Worm (Caenorhabditis elegans) whole organism, late embryonic: ENCODE results near the gene T19H5.7.

Experiments used
- F13H6.1 ChIP-seq: sonication (generic microtip); optimal IDR thresholded peaks from 2 replicates; lab custom pipeline; 2016; ENCODE audit warnings: missing genetic modification characterization, missing compliant biosample characterization
- K02D7.2 ChIP-seq: sonication (generic microtip); optimal IDR thresholded peaks from 2 replicates; lab custom pipeline; 2017; ENCODE audit warnings: mild to moderate bottlenecking, missing genetic modification characterization, missing compliant biosample characterization
- T23F11.4 ChIP-seq: fragments of 200-800 bp; sonication (Bioruptor generic); optimal IDR thresholded peaks from 2 replicates; lab custom pipeline; 2018; ENCODE audit warnings: mild to moderate bottlenecking, missing genetic modification characterization, missing compliant biosample characterization
- ahr-1 ChIP-seq: sonication (generic microtip); optimal IDR thresholded peaks from 2 replicates; lab custom pipeline; 2016; ENCODE audit warnings: missing genetic modification characterization, missing compliant biosample characterization
- ceh-18 ChIP-seq: sonication (generic microtip); optimal IDR thresholded peaks from 2 replicates; lab custom pipeline; 2016; ENCODE audit warnings: missing genetic modification characterization, missing compliant biosample characterization
- ceh-19 ChIP-seq: fragments of 200-800 bp; sonication (Bioruptor generic); optimal IDR thresholded peaks from 2 replicates; lab custom pipeline; 2018; ENCODE audit warnings: mild to moderate bottlenecking, missing genetic modification characterization, missing compliant biosample characterization
- ceh-31 ChIP-seq: sonication (generic microtip); optimal IDR thresholded peaks from 2 replicates; lab custom pipeline; 2016; ENCODE audit warnings: missing genetic modification characterization, missing compliant biosample characterization
- ceh-34 ChIP-seq: sonication (generic microtip); optimal IDR thresholded peaks from 2 replicates; lab custom pipeline; 2016; ENCODE audit warnings: mild to moderate bottlenecking, missing genetic modification characterization, missing compliant biosample characterization
- ceh-48 ChIP-seq: sonication (generic microtip); optimal IDR thresholded peaks from 2 replicates; lab custom pipeline; 2016; ENCODE audit warnings: missing genetic modification characterization, inconsistent platforms, missing compliant biosample characterization
- ceh-6 ChIP-seq: fragments of 200-800 bp; sonication (Bioruptor generic); optimal IDR thresholded peaks from 2 replicates; lab custom pipeline; 2018; ENCODE audit warnings: mild to moderate bottlenecking, missing genetic modification characterization, missing compliant biosample characterization
- ceh-9 ChIP-seq: sonication (generic microtip); optimal IDR thresholded peaks from 2 replicates; lab custom pipeline; 2016; ENCODE audit warnings: mild to moderate bottlenecking, missing genetic modification characterization, inconsistent platforms, missing compliant biosample characterization
- che-1 ChIP-seq: sonication (generic microtip); optimal IDR thresholded peaks from 2 replicates; lab custom pipeline; 2016; ENCODE audit warnings: mild to moderate bottlenecking, missing genetic modification characterization, missing compliant biosample characterization
- elt-4 ChIP-seq: sonication (generic microtip); optimal IDR thresholded peaks from 2 replicates; lab custom pipeline; 2016; ENCODE audit warnings: missing genetic modification characterization, missing compliant biosample characterization
- hlh-15 ChIP-seq: sonication (generic microtip); optimal IDR thresholded peaks from 2 replicates; lab custom pipeline; 2016; ENCODE audit warnings: missing genetic modification characterization, missing compliant biosample characterization
- hlh-6 ChIP-seq: sonication (generic microtip); optimal IDR thresholded peaks from 2 replicates; lab custom pipeline; 2016; ENCODE audit warnings: missing genotype, missing genetic modification characterization, missing compliant biosample characterization
- hlh-8 ChIP-seq: sonication (generic microtip); optimal IDR thresholded peaks from 2 replicates; lab custom pipeline; 2016; ENCODE audit warnings: missing genotype, missing genetic modification characterization, missing compliant biosample characterization
- mec-3 ChIP-seq: sonication (generic microtip); optimal IDR thresholded peaks from 2 replicates; lab custom pipeline; 2016; ENCODE audit warnings: borderline replicate concordance, missing genetic modification characterization, missing compliant biosample characterization
- pag-3 ChIP-seq: sonication (generic microtip); optimal IDR thresholded peaks from 2 replicates; lab custom pipeline; 2016; ENCODE audit warnings: missing compliant biosample characterization, missing genetic modification characterization, borderline replicate concordance
- pat-9 ChIP-seq: fragments of 200-800 bp; sonication (Bioruptor generic); optimal IDR thresholded peaks from 2 replicates; lab custom pipeline; 2018; ENCODE audit warnings: mild to moderate bottlenecking, missing genetic modification characterization, moderate library complexity, missing compliant biosample characterization
- pax-1 ChIP-seq: fragments of 150-350 bp; optimal IDR thresholded peaks from 2 replicates; lab custom pipeline; 2014; ENCODE audit warnings: missing biosample characterization, missing genetic modification characterization
- pha-2 ChIP-seq: sonication (generic microtip); optimal IDR thresholded peaks from 2 replicates; lab custom pipeline; 2017; ENCODE audit warnings: mild to moderate bottlenecking, missing genetic modification characterization, missing compliant biosample characterization
- ref-2 ChIP-seq: sonication (generic microtip); optimal IDR thresholded peaks from 2 replicates; lab custom pipeline; 2016; ENCODE audit warnings: missing genetic modification characterization, missing compliant biosample characterization
- sdc-2 ChIP-seq: sonication (generic microtip); optimal IDR thresholded peaks from 2 replicates; lab custom pipeline; 2016; ENCODE audit warnings: missing genotype, missing genetic modification characterization, missing compliant biosample characterization
- sox-2 ChIP-seq: fragments of 200-800 bp; sonication (Bioruptor generic); IDR thresholded peaks from 2 replicates; pipeline ENCODE4 v1.3.6; 2022; ENCODE audit warnings: missing genetic modification reagents, missing genetic modification characterization, missing compliant biosample characterization
- ttx-3 ChIP-seq: sonication (generic microtip); optimal IDR thresholded peaks from 2 replicates; lab custom pipeline; 2016; ENCODE audit warnings: missing genetic modification reagents, missing genetic modification characterization, missing compliant biosample characterization

T19H5.7 gene

ce11 chrII:9436009-9436408, 43.9 kb downstream of the T19H5.7 start, which contains the start of gene kin-16:
Gene kin-16 (minus strand): TSS chrII:9436109.
- no peak for TF ChIP-seq hlh-8 (tag; lab: Kevin White, UChicago)
- TF ChIP-seq T23F11.4 (GFP tag; lab: Kevin White, UChicago), result no peak
- TF ChIP-seq elt-4 (tag; lab: Kevin White, UChicago), result no peak
- TF ChIP-seq pat-9 (tag; lab: Kevin White, UChicago), result no peak
- no peak for TF ChIP-seq F13H6.1 (tag; lab: Kevin White, UChicago)
- no peak for TF ChIP-seq pax-1
- TF ChIP-seq pag-3 (tag; lab: Kevin White, UChicago), result no peak
- TF ChIP-seq ceh-19 (GFP tag; lab: Kevin White, UChicago), result no peak
- TF ChIP-seq sdc-2 (tag; lab: Kevin White, UChicago), result no peak
- no peak for TF ChIP-seq K02D7.2 (tag; lab: Kevin White, UChicago)

ce11 chrII:9433609-9434008, 46.3 kb downstream of the T19H5.7 start, which contains the start of gene kin-15:
Gene kin-15 (minus strand): TSS chrII:9433709.
- TF ChIP-seq ceh-9 (tag; lab: Kevin White, UChicago) (no peak), sdc-2 (tag; lab: Kevin White, UChicago) (no peak), ahr-1 (tag; lab: Kevin White, UChicago) (no peak), ttx-3 (tag; lab: Kevin White, UChicago) (no peak), ceh-18 (tag; lab: Kevin White, UChicago) (no peak), ceh-48 (no peak), che-1 (no peak), mec-3 (no peak), ceh-6 (no peak)

ce11 chrII:9431119-9431518, 48.8 kb downstream of the T19H5.7 start:
- TF ChIP-seq ceh-34, result no peak
- no peak for TF ChIP-seq hlh-15
- TF ChIP-seq sox-2 (GFP tag; lab: Robert Waterston, UW), result no peak
- TF ChIP-seq pha-2 (tag; lab: Kevin White, UChicago), result no peak
- TF ChIP-seq hlh-8 (tag; lab: Kevin White, UChicago), result no peak
- no peak for TF ChIP-seq hlh-6 (tag; lab: Kevin White, UChicago)
- no peak for TF ChIP-seq ref-2 (tag; lab: Kevin White, UChicago)
- TF ChIP-seq ceh-31 (tag; lab: Kevin White, UChicago), result no peak
